Worm (Caenorhabditis elegans): ENCODE data around the gene M04C3.1.

DNA sequence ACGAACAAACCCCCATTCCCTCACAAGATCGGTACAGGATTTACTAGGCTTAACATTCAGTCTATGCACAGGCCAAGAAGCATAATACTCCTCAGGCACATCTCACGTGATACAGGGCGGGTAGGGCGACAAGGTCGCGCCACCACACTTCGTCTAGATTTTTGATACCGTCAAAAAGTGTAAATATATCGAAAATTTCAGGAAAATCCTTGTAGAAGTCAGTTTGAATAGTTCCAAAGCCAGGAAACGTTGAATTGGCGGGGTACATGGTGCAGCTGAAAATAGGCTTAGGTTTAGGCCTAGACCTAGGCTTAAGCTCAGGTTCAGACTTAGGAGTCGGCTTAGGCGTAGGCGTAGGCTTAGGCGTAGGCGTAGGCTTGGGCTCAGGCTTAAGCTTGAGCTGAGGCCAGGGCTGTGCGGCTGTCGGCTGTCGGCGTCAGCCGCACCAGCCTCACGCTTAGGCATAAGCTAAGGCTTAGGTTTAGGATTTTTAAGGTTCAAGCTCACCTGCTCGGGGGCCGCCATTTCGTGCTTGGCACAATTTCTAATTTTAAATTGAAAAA, 15.0 kb downstream of the M04C3.1 start:
- TF ChIP-seq ets-7 (tag; optimal IDR thresholded peaks at IDR 0.05) = no peak
- TF ChIP-seq scrt-1 (GFP tag; IDR thresholded peaks at IDR 0.05) = no peak
- no peak for TF ChIP-seq tra-4 (tag; optimal IDR thresholded peaks at IDR 0.05)
- no peak for TF ChIP-seq ama-1 (optimal IDR thresholded peaks at IDR 0.05)
- no peak for TF ChIP-seq flt-1 (GFP tag; IDR thresholded peaks at IDR 0.05)
- TF ChIP-seq tbx-11 (GFP tag; IDR thresholded peaks at IDR 0.05) = no peak
- TF ChIP-seq pes-1 (GFP tag; IDR thresholded peaks at IDR 0.05) = no peak
- no peak for TF ChIP-seq tbx-37 (GFP tag; conservative IDR thresholded peaks at IDR 0.05)
- no peak for TF ChIP-seq B0310.2 (tag; optimal IDR thresholded peaks at IDR 0.05)
